Fruit fly (Drosophila melanogaster): ENCODE data around the gene pkm.

Gene pkm

dm6 chrX:11544110-11544950, 39.6 kb downstream of the pkm start (continued):
- TF ChIP-seq gfzf (GFP tag; optimal IDR thresholded peaks at IDR 0.05) (no peak), Myb (GFP tag; optimal IDR thresholded peaks at IDR 0.05) (no peak), CG3726 (GFP tag; IDR thresholded peaks at IDR 0.05) (no peak), CG10431 (GFP tag; optimal IDR thresholded peaks at IDR 0.05) (no peak), cwo (GFP tag; optimal IDR thresholded peaks at IDR 0.05) (no peak), CG1603 (tag; optimal IDR thresholded peaks at IDR 0.05) (no peak), Ssrp (tag; optimal IDR thresholded peaks at IDR 0.05) (no peak), maf-S (GFP tag; optimal IDR thresholded peaks at IDR 0.05) (no peak), lilli (GFP tag; optimal IDR thresholded peaks at IDR 0.05) (no peak), CG1792 (GFP tag; optimal IDR thresholded peaks at IDR 0.05) (no peak), CG11504 (tag; optimal IDR thresholded peaks at IDR 0.05) (peak; percentile 27), CG2129 (GFP tag; IDR thresholded peaks at IDR 0.05; ENCODE audit: partially characterized antibody) (no peak), so (GFP tag; IDR thresholded peaks at IDR 0.05) (no peak), Atf-2 (GFP tag; optimal IDR thresholded peaks at IDR 0.05) (no peak), pnt (GFP tag; optimal IDR thresholded peaks at IDR 0.05) (no peak), ac (GFP tag; optimal IDR thresholded peaks at IDR 0.05) (no peak), disco-r (GFP tag; optimal IDR thresholded peaks at IDR 0.05) (no peak), Ets65A (GFP tag) (no peak), Hey (tag; optimal IDR thresholded peaks at IDR 0.05) (no peak), CG34224 (GFP tag; IDR thresholded peaks at IDR 0.05; ENCODE audit: partially characterized antibody) (no peak), her (GFP tag; optimal IDR thresholded peaks at IDR 0.05) (no peak), Optix (GFP tag; IDR thresholded peaks at IDR 0.05) (no peak), Gsc (GFP tag; IDR thresholded peaks at IDR 0.05) (no peak), HLHmδ (GFP tag; optimal IDR thresholded peaks at IDR 0.05) (no peak), CG15073 (GFP tag; optimal IDR thresholded peaks at IDR 0.05) (no peak), Gug (GFP tag; IDR thresholded peaks at IDR 0.05) (no peak), CG3847 (GFP tag; IDR thresholded peaks at IDR 0.05) (no peak), toy (GFP tag; IDR thresholded peaks at IDR 0.05) (no peak), HHEX (GFP tag; optimal IDR thresholded peaks at IDR 0.05) (no peak), Hsf (GFP tag; optimal IDR thresholded peaks at IDR 0.05) (no peak), TFAM (GFP tag; optimal IDR thresholded peaks at IDR 0.05) (no peak), CG12769 (tag; optimal IDR thresholded peaks at IDR 0.05) (no peak), prd (optimal IDR thresholded peaks at IDR 0.05) (no peak), prd (GFP tag; IDR thresholded peaks at IDR 0.05) (peak; percentile 24; the same call in 1 of the 3 replicates), CG14441 (GFP tag; IDR thresholded peaks at IDR 0.05) (no peak), dimm (GFP tag; IDR thresholded peaks at IDR 0.05) (no peak), CG15269 (tag; optimal IDR thresholded peaks at IDR 0.05) (no peak), CG17385 (GFP tag; optimal IDR thresholded peaks at IDR 0.05) (no peak), Hr39 (optimal IDR thresholded peaks at IDR 0.05) (no peak), CG31224 (GFP tag; IDR thresholded peaks at IDR 0.05) (no peak), bowl (GFP tag; IDR thresholded peaks at IDR 0.05) (no peak), sug (tag; optimal IDR thresholded peaks at IDR 0.05) (no peak), Sry-δ (GFP tag; optimal IDR thresholded peaks at IDR 0.05) (no peak), CG6813 (GFP tag; optimal IDR thresholded peaks at IDR 0.05) (peak; percentile 13), CG11696 (GFP tag; IDR thresholded peaks at IDR 0.05) (peak; percentile 85), Trl (optimal IDR thresholded peaks at IDR 0.05) (no peak), Trl (GFP tag; optimal IDR thresholded peaks at IDR 0.05) (no peak), lola (GFP tag; optimal IDR thresholded peaks at IDR 0.05) (peak in 1 of 3 experiments; percentile 44), Hr78 (GFP tag; optimal IDR thresholded peaks at IDR 0.05) (no peak), Ets97D (GFP tag; optimal IDR thresholded peaks at IDR 0.05) (no peak), CG7786 (GFP tag; optimal IDR thresholded peaks at IDR 0.05) (no peak)
